Worm (Caenorhabditis elegans): Measurements from ENCODE around the gene F54F7.10.

- TF ChIP-seq klf-2 (GFP tag; conservative IDR thresholded peaks at IDR 0.05) = no peak
- TF ChIP-seq ztf-23 (GFP tag; IDR thresholded peaks at IDR 0.05) = no peak
- TF ChIP-seq T22C8.4 (GFP tag; IDR thresholded peaks at IDR 0.05) = no peak
- TF ChIP-seq flt-1 (GFP tag; IDR thresholded peaks at IDR 0.05) = no peak
- TF ChIP-seq med-1 (GFP tag; optimal IDR thresholded peaks at IDR 0.05; ENCODE audit: insufficient read depth) = no peak
- no peak for TF ChIP-seq ztf-29 (GFP tag; IDR thresholded peaks at IDR 0.05)
- no peak for TF ChIP-seq cog-1 (tag; optimal IDR thresholded peaks at IDR 0.05)
- no peak for TF ChIP-seq tab-1 (GFP tag; IDR thresholded peaks at IDR 0.05)
Observed at ce11 chrX:11908226-11908625, 44.8 kb downstream of the F54F7.10 start.

Data from whole organism, midembryonic.